Worm (Caenorhabditis elegans) whole organism, early embryonic: ENCODE measurements around the gene C16C8.19.
A peak's percentile ranks its signal among the peaks of the same experiment; 100 is the strongest.
"Not testable (repeated sequence)": the region's sequence is repeated elsewhere in the genome, so short reads cannot be mapped to it uniquely, and the experiment has no call there.

Source experiments
- B0310.2 ChIP-seq: sonication (generic microtip); optimal IDR thresholded peaks from 2 replicates; lab custom pipeline; 2016; ENCODE audit warnings: mild to moderate bottlenecking, missing genetic modification characterization, missing compliant biosample characterization
- F13C5.2 ChIP-seq: sonication (generic microtip); optimal IDR thresholded peaks from 2 replicates; lab custom pipeline; 2017; ENCODE audit warnings: mild to moderate bottlenecking, missing genetic modification characterization, inconsistent platforms, missing compliant biosample characterization
- aly-1 ChIP-seq: sonication (generic microtip); optimal IDR thresholded peaks from 2 replicates; lab custom pipeline; 2016; ENCODE audit warnings: missing genetic modification characterization, missing compliant biosample characterization
- ama-1 ChIP-seq: fragments of 150-350 bp; optimal IDR thresholded peaks from 2 replicates; lab custom pipeline; 2014
- ceh-13 ChIP-seq: fragments of 200-800 bp; sonication (Bioruptor generic); optimal IDR thresholded peaks from 2 replicates; lab custom pipeline; 2018; ENCODE audit warnings: mild to moderate bottlenecking, missing genetic modification characterization, missing compliant biosample characterization
- ceh-36 ChIP-seq: sonication (generic microtip); optimal IDR thresholded peaks from 2 replicates; lab custom pipeline; 2016; ENCODE audit warnings: missing genetic modification characterization, inconsistent platforms, missing compliant biosample characterization
- ets-7 ChIP-seq: sonication (generic microtip); optimal IDR thresholded peaks from 2 replicates; lab custom pipeline; 2016; ENCODE audit warnings: missing genotype, missing genetic modification characterization, missing compliant biosample characterization
- flt-1 ChIP-seq: fragments of 200-800 bp; sonication (Bioruptor generic); IDR thresholded peaks from 2 replicates; pipeline ENCODE4 v1.3.6; 2022; ENCODE audit warnings: missing genetic modification characterization, missing compliant biosample characterization
- hmbx-1 ChIP-seq: sonication (generic microtip); optimal IDR thresholded peaks from 2 replicates; lab custom pipeline; 2016; ENCODE audit warnings: mild to moderate bottlenecking, missing genetic modification characterization, missing compliant biosample characterization
- hmg-4 ChIP-seq: fragments of 200-800 bp; sonication (Bioruptor generic); optimal IDR thresholded peaks from 2 replicates; lab custom pipeline; 2018; ENCODE audit warnings: mild to moderate bottlenecking, missing genetic modification characterization, missing compliant biosample characterization
- hnd-1 ChIP-seq: sonication (generic microtip); optimal IDR thresholded peaks from 2 replicates; lab custom pipeline; 2016; ENCODE audit warnings: missing genetic modification characterization, missing compliant biosample characterization
- pes-1 ChIP-seq: fragments of 200-800 bp; sonication (Bioruptor generic); IDR thresholded peaks from 2 replicates; pipeline ENCODE4 v1.3.6; 2022; ENCODE audit warnings: missing genetic modification reagents, missing genetic modification characterization, missing compliant biosample characterization
- scrt-1 ChIP-seq: fragments of 200-800 bp; sonication (Bioruptor generic); IDR thresholded peaks from 2 replicates; pipeline ENCODE4 v1.3.6; 2022; ENCODE audit warnings: missing genetic modification characterization, missing compliant biosample characterization
- sea-1 ChIP-seq: fragments of 200-800 bp; sonication (Bioruptor generic); conservative IDR thresholded peaks from 2 replicates; pipeline ENCODE4 v1.3.6; 2022; ENCODE audit warnings: missing genetic modification characterization, missing compliant biosample characterization
- tbx-11 ChIP-seq: fragments of 200-800 bp; sonication (Bioruptor generic); IDR thresholded peaks from 2 replicates; pipeline ENCODE4 v1.3.6; 2022; ENCODE audit warnings: missing genetic modification characterization, missing compliant biosample characterization
- tbx-37 ChIP-seq: fragments of 200-800 bp; sonication (Bioruptor generic); conservative IDR thresholded peaks from 2 replicates; pipeline ENCODE4 v1.3.6; 2022; ENCODE audit warnings: missing genetic modification reagents, missing genetic modification characterization, missing compliant biosample characterization
- tra-4 ChIP-seq: sonication (generic microtip); optimal IDR thresholded peaks from 2 replicates; lab custom pipeline; 2017; ENCODE audit warnings: missing genetic modification characterization, missing compliant biosample characterization

C16C8.19 gene

DNA sequence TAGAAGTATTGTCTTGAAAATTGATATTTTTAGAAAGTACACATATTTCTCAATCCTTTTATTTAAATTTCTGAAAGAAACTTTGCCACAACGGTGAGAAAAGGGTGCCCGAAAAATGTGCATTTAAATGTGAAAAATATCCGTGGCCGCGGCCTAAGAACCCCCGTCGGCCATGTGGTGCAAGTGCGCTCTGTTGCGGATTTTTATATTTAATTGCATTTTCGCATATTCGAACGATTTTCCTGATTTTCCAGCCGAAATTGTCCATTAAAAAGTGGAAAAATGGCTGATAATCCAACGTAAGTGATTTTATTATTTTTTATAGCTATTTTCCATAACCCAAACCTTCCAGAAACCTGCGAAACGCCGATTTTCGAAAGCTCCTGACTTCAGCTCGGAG lies 23.9 kb downstream of the C16C8.19 start, which contains the start of gene smu-2:
Gene smu-2, plus strand, starts transcription at position 178 of the 400 bp plus-strand sequence.
- TF ChIP-seq ama-1 (lab: Kevin White, UChicago) = no peak
- 0 out of 2 replicates have a peak, but pooled peaks have one; percentile 17 for TF ChIP-seq flt-1 (GFP tag; lab: Robert Waterston, UW)
- no peak for TF ChIP-seq B0310.2
- TF ChIP-seq scrt-1 (GFP tag; lab: Robert Waterston, UW) = no peak
- TF ChIP-seq ceh-13 (GFP tag; lab: Kevin White, UChicago) = no peak
- peak; percentile 61; the same call in 1 of the 2 replicates for TF ChIP-seq pes-1 (GFP tag; lab: Robert Waterston, UW)
- TF ChIP-seq tbx-11 (GFP tag; lab: Robert Waterston, UW) = no peak
- no peak for TF ChIP-seq ets-7 (tag; lab: Kevin White, UChicago)
- no peak for TF ChIP-seq hmbx-1 (tag; lab: Kevin White, UChicago)
- no peak for TF ChIP-seq tra-4
- TF ChIP-seq hmg-4 (GFP tag; lab: Kevin White, UChicago) = no peak
- TF ChIP-seq aly-1 = no peak
- TF ChIP-seq sea-1 (GFP tag; lab: Robert Waterston, UW) = 0 out of 2 replicates have a peak, but pooled peaks have one; percentile 6
- peak; percentile 68 for TF ChIP-seq tbx-37 (GFP tag; lab: Robert Waterston, UW)
- no peak for TF ChIP-seq hnd-1 (tag; lab: Kevin White, UChicago)
- no peak for TF ChIP-seq ceh-36
- no peak for TF ChIP-seq F13C5.2 (tag; lab: Kevin White, UChicago)

ce11 chrII:3490797-3491196 lies 32.5 kb downstream of the C16C8.19 start, which contains the start of gene fbxb-112:
TSS of gene fbxb-112 (plus strand) at chrII:3491097.
- not testable (repeated sequence) for TF ChIP-seq tbx-11 (GFP tag; lab: Robert Waterston, UW); ceh-36; ama-1 (lab: Kevin White, UChicago)

- TF ChIP-seq tbx-37 (GFP tag; lab: Robert Waterston, UW) = no peak
- TF ChIP-seq ceh-13 (GFP tag; lab: Kevin White, UChicago) = no peak
- no peak for TF ChIP-seq aly-1
- TF ChIP-seq ceh-36 = no peak
- no peak for TF ChIP-seq hmg-4 (GFP tag; lab: Kevin White, UChicago)
- TF ChIP-seq F13C5.2 (tag; lab: Kevin White, UChicago) = no peak
- no peak for TF ChIP-seq flt-1 (GFP tag; lab: Robert Waterston, UW)
- TF ChIP-seq scrt-1 (GFP tag; lab: Robert Waterston, UW) = no peak
- TF ChIP-seq pes-1 (GFP tag; lab: Robert Waterston, UW) = no peak
- TF ChIP-seq hnd-1 (tag; lab: Kevin White, UChicago) = no peak
- no peak for TF ChIP-seq ets-7 (tag; lab: Kevin White, UChicago)
- TF ChIP-seq tra-4 = no peak
- TF ChIP-seq hmbx-1 (tag; lab: Kevin White, UChicago) = no peak
- TF ChIP-seq tbx-11 (GFP tag; lab: Robert Waterston, UW) = no peak
Observed at ce11 chrII:3499386-3499785, 41.1 kb downstream of the C16C8.19 start, which contains the start of gene Y49F6B.9. TSS of gene Y49F6B.9 (minus strand) at chrII:3499387.

DNA sequence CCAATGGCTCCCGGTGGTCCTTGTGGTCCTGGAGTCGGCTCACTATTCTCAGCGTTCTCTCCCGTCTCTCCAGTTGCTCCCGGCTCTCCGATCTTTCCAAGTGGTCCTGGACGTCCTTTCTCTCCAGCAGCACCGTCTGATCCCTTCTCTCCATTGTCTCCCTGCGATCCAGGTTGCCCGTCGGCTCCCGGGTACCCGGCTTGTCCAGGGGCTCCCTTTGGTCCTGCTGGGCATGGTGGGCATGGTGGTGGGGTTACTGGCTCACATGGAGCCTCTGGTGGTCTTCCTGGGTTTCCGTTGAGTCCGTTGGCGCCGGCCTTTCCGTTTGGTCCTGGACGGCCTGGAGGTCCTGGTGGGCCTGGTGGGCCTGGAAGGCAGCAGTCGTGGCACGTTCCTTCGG lies 42.1 kb downstream of the C16C8.19 start:
- TF ChIP-seq B0310.2 (no peak), ama-1 (lab: Kevin White, UChicago) (no peak)

ce11 chrII:3502011-3502410 lies 43.7 kb downstream of the C16C8.19 start:
- TF ChIP-seq pes-1 (GFP tag; lab: Robert Waterston, UW) = peak; percentile 40; the same call in 1 of the 2 replicates
- no peak for TF ChIP-seq hmg-4 (GFP tag; lab: Kevin White, UChicago)
- TF ChIP-seq tbx-11 (GFP tag; lab: Robert Waterston, UW) = no peak

DNA sequence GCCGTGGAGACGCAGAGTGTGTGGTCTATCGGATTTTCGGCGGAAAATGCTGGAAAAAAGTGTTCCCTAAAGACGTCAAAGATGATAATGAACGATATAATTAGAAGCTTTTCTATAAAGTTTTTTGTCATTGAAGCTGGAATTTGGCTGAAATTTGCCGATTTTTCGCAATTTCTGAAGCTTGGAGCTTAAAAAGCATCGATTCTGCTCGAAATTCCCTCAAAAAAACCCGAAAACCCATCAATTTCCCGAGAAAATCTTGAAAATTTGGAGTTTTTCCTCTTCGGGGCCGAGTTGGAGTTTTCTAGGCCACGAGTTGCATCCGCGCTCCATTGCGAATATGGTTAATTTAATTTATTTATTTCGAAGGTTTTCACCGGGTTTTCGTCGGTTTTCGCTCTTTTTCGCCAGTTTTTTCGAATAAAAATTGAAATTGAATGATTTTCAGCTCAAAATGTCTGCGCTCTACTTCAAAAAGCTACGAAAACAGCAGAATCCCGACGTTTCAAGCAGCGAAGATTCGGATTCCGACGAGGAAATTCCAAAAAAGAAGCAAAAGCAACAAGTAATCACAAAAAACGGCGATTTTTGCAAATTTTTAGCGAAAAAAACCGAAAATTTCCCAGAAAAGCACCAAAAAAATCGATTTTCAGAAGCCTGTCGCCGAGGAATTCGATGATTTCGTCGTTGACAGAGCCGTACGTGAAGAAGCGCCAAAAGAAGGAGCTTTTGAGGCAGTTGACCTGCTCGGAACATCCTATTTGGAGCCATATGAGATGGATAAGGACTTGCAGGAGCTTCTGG lies 44.4 kb downstream of the C16C8.19 start, which contains the start of the genes col-71 and Y49F6B.2:
Gene col-71, minus strand, starts transcription at position 51 of the 804 bp plus-strand sequence.
Gene Y49F6B.2, plus strand, starts transcription at position 449 of the 804 bp plus-strand sequence.
- TF ChIP-seq B0310.2 (no peak), ceh-13 (GFP tag; lab: Kevin White, UChicago) (no peak), pes-1 (GFP tag; lab: Robert Waterston, UW) (peak; percentile 79), tbx-11 (GFP tag; lab: Robert Waterston, UW) (no peak; the same call in 1 of the 2 replicates), tra-4 (no peak), scrt-1 (GFP tag; lab: Robert Waterston, UW) (0 out of 2 replicates have a peak, but pooled peaks have one; percentile 42), flt-1 (GFP tag; lab: Robert Waterston, UW) (no peak), aly-1 (no peak), ceh-36 (no peak), hmbx-1 (tag; lab: Kevin White, UChicago) (peak; percentile 17), hnd-1 (tag; lab: Kevin White, UChicago) (no peak), F13C5.2 (tag; lab: Kevin White, UChicago) (peak; percentile 59), tbx-37 (GFP tag; lab: Robert Waterston, UW) (peak; percentile 61), sea-1 (GFP tag; lab: Robert Waterston, UW) (0 out of 2 replicates have a peak, but pooled peaks have one; percentile 55), ama-1 (lab: Kevin White, UChicago) (no peak), hmg-4 (GFP tag; lab: Kevin White, UChicago) (peak; percentile 36), ets-7 (tag; lab: Kevin White, UChicago) (peak; percentile 10)

DNA sequence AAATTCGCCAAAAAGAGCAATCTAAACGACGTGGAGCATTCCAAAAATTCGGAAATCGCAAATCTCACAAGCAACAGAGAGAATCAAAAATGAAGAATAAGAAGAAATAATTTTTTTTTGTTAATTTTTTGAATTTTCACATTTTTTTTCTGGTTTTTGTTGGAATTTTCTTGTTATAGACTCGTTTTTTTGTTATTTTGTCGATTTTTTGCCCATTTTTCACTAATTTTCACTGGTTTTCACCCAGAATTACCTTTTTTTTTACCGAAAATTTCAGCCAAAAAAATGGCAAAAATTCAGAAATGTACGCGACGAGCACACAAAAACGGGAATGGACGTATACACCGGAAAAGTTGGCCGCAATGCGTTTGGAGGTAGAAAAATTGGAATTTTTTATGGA lies 46.4 kb downstream of the C16C8.19 start, which contains the start of gene cyh-1:
Gene cyh-1, plus strand, starts transcription at position 301 of the 400 bp plus-strand sequence.
- TF ChIP-seq tra-4 = no peak
- TF ChIP-seq hnd-1 (tag; lab: Kevin White, UChicago) = no peak
- TF ChIP-seq flt-1 (GFP tag; lab: Robert Waterston, UW) = no peak
